Fruit fly (Drosophila melanogaster) Kc167 (cell line): Measurements from ENCODE around the gene Larp4B.

Source experiments
- Myc ChIP-seq: fragments of >200 bp; optimal IDR thresholded peaks from 2 replicates; lab custom pipeline; 2017; ENCODE audit warnings: missing external identifiers
- Sin3A ChIP-seq: fragments of >200 bp; optimal IDR thresholded peaks from 2 replicates; lab custom pipeline; 2018; ENCODE audit warnings: missing external identifiers
- h ChIP-seq: fragments of >200 bp; optimal IDR thresholded peaks from 3 replicates; lab custom pipeline; 2018; ENCODE audit warnings: missing external identifiers
- psq ChIP-seq: fragments of >200 bp; optimal IDR thresholded peaks from 2 replicates; lab custom pipeline; 2017; ENCODE audit warnings: missing external identifiers
- ttk ChIP-seq: sonication (Bioruptor generic); optimal IDR thresholded peaks from 2 replicates; lab custom pipeline; 2017; ENCODE audit warnings: missing external identifiers

- TF ChIP-seq Sin3A (no peak), h (lab: Kevin White, UChicago) (no peak), Myc (lab: Kevin White, UChicago) (no peak), ttk (no peak), psq (lab: Kevin White, UChicago) (no peak)
These were observed 52.3 kb downstream of the Larp4B start for dm6 chr3L:3276930-3277329.
